Worm (Caenorhabditis elegans) whole organism, L4/young adult: ENCODE measurements around the gene Y54H5A.2.

Source experiments
- W03F9.2 ChIP-seq: fragments of 150-350 bp; optimal IDR thresholded peaks from 2 replicates; lab custom pipeline; 2014; ENCODE audit warnings: missing biosample characterization, missing genetic modification characterization
- dao-5 ChIP-seq: sonication (generic microtip); optimal IDR thresholded peaks from 2 replicates; lab custom pipeline; 2016; ENCODE audit warnings: missing genotype, missing genetic modification characterization, moderate library complexity, missing compliant biosample characterization
- him-1 ChIP-seq: sonication (generic microtip); optimal IDR thresholded peaks from 2 replicates; lab custom pipeline; 2016; ENCODE audit warnings: missing genotype, missing genetic modification reagents, missing genetic modification characterization, missing compliant biosample characterization

Gene Y54H5A.2

DNA sequence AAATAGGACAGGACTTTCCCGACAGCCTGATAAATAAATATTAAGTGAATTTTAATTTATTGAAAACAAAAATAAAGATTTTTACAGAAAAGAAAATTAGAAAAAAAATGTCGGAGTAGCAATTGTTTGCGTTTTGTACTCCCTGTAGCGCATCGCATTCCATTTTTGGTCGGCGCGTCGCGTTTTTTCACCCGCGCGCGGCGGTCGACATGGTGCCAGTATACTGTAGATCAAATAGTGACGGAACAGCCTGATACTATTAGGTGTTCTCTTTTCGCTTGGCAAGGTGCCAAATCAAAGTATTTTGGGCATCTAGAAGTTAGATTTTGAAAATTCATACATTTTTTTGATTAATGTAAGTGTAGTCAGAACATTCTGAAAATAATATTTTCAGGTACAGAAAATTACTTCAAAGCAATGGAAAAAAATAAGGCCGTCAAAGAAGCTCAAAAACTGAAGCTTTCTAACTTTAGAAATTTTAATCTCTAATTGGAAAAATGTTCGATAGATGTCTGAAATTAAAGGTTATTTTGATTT is 50.6 kb downstream of the Y54H5A.2 start:
- TF ChIP-seq him-1 (tag; lab: Kevin White, UChicago) = no peak
- no peak for TF ChIP-seq W03F9.2 (tag; lab: Kevin White, UChicago)
- no peak for TF ChIP-seq dao-5 (tag; lab: Kevin White, UChicago)

- TF ChIP-seq dao-5 (tag; lab: Kevin White, UChicago) = no peak
- TF ChIP-seq him-1 (tag; lab: Kevin White, UChicago) = no peak
- TF ChIP-seq W03F9.2 (tag; lab: Kevin White, UChicago) = no peak
Measured at ce11 chrIII:5096741-5097140, 52.6 kb downstream of the Y54H5A.2 start.

- TF ChIP-seq dao-5 (tag; lab: Kevin White, UChicago) = no peak
- TF ChIP-seq him-1 (tag; lab: Kevin White, UChicago) = no peak
- no peak for TF ChIP-seq W03F9.2 (tag; lab: Kevin White, UChicago)
Measured at ce11 chrIII:5094506-5094905, 54.9 kb downstream of the Y54H5A.2 start, which contains the start of gene F54D8.10. F54D8.10 (plus strand) TSS chrIII:5094806.

ce11 chrIII:5092345-5092744 is 57.0 kb downstream of the Y54H5A.2 start:
- no peak for TF ChIP-seq W03F9.2 (tag; lab: Kevin White, UChicago)
- TF ChIP-seq dao-5 (tag; lab: Kevin White, UChicago) = no peak

DNA sequence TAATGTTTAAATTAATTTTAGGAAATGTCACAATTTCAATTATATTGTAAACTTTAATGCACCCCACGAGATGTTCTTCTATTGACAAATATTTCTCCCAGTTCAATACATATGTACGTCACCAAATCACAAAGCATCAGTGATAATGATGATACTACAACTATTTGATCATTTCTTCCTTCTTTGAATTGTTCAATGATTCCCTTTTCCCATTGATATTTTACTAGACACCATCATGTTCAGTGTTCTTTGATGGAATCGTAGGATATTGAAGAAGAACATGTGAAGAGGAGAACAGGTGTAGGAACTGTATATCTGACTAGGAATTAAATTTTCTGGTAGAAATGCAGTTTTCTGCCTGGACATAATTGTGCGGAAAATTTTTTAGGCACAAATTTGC is 59.9 kb downstream of the Y54H5A.2 start:
- TF ChIP-seq him-1 (tag; lab: Kevin White, UChicago) = no peak
- no peak for TF ChIP-seq W03F9.2 (tag; lab: Kevin White, UChicago)
- no peak for TF ChIP-seq dao-5 (tag; lab: Kevin White, UChicago)
